Worm (Caenorhabditis elegans): ENCODE results near the gene plpp-1.1.

plpp-1.1 gene

ce11 chrII:3927943-3928393 lies at the start of gene plpp-1.1:
TSS of gene plpp-1.1 (minus strand) at chrII:3927993.
- TF ChIP-seq pes-1 (GFP tag; IDR thresholded peaks at IDR 0.05) (no peak; the same call in 1 of the 2 replicates), scrt-1 (GFP tag; IDR thresholded peaks at IDR 0.05) (no peak), aly-1 (tag; optimal IDR thresholded peaks at IDR 0.05) (no peak), hnd-1 (tag; optimal IDR thresholded peaks at IDR 0.05) (no peak), B0310.2 (tag; optimal IDR thresholded peaks at IDR 0.05) (no peak), flt-1 (GFP tag; IDR thresholded peaks at IDR 0.05) (no peak), tbx-11 (GFP tag; IDR thresholded peaks at IDR 0.05) (no peak), ama-1 (optimal IDR thresholded peaks at IDR 0.05) (no peak), F13C5.2 (tag; optimal IDR thresholded peaks at IDR 0.05) (no peak), hmbx-1 (tag; optimal IDR thresholded peaks at IDR 0.05) (no peak), sea-1 (GFP tag; conservative IDR thresholded peaks at IDR 0.05) (no peak)

- no peak for TF ChIP-seq ceh-36 (tag; optimal IDR thresholded peaks at IDR 0.05)
- TF ChIP-seq hnd-1 (tag; optimal IDR thresholded peaks at IDR 0.05), result no peak
- no peak for TF ChIP-seq hmbx-1 (tag; optimal IDR thresholded peaks at IDR 0.05)
- no peak for TF ChIP-seq hmg-4 (GFP tag; optimal IDR thresholded peaks at IDR 0.05)
- TF ChIP-seq aly-1 (tag; optimal IDR thresholded peaks at IDR 0.05), result no peak
- TF ChIP-seq ama-1 (optimal IDR thresholded peaks at IDR 0.05), result no peak
- no peak for TF ChIP-seq scrt-1 (GFP tag; IDR thresholded peaks at IDR 0.05)
- TF ChIP-seq F13C5.2 (tag; optimal IDR thresholded peaks at IDR 0.05), result no peak
- no peak for TF ChIP-seq ceh-13 (GFP tag; optimal IDR thresholded peaks at IDR 0.05)
- TF ChIP-seq pes-1 (GFP tag; IDR thresholded peaks at IDR 0.05), result no peak
- no peak for TF ChIP-seq B0310.2 (tag; optimal IDR thresholded peaks at IDR 0.05)
- TF ChIP-seq tbx-37 (GFP tag; conservative IDR thresholded peaks at IDR 0.05), result no peak
- no peak for TF ChIP-seq flt-1 (GFP tag; IDR thresholded peaks at IDR 0.05)
- no peak for TF ChIP-seq tbx-11 (GFP tag; IDR thresholded peaks at IDR 0.05)
- no peak for TF ChIP-seq ets-7 (tag; optimal IDR thresholded peaks at IDR 0.05)
Measured at ce11 chrII:3975942-3976341, 48.1 kb upstream of the plpp-1.1 start, which contains the start of gene dos-2. TSS of gene dos-2 (plus strand) at chrII:3976242.

ce11 chrII:3974953-3975352 lies 47.2 kb upstream of the plpp-1.1 start, which contains the start of gene cank-26:
TSS of gene cank-26 (minus strand) at chrII:3975065.
- TF ChIP-seq ets-7 (tag; optimal IDR thresholded peaks at IDR 0.05) (no peak), F13C5.2 (tag; optimal IDR thresholded peaks at IDR 0.05) (no peak), scrt-1 (GFP tag; IDR thresholded peaks at IDR 0.05) (no peak), pes-1 (GFP tag; IDR thresholded peaks at IDR 0.05) (no peak), ama-1 (optimal IDR thresholded peaks at IDR 0.05) (no peak), sea-1 (GFP tag; conservative IDR thresholded peaks at IDR 0.05) (no peak), ceh-13 (GFP tag; optimal IDR thresholded peaks at IDR 0.05) (no peak), flt-1 (GFP tag; IDR thresholded peaks at IDR 0.05) (no peak)

- no peak for TF ChIP-seq B0310.2 (tag; optimal IDR thresholded peaks at IDR 0.05)
- TF ChIP-seq hmbx-1 (tag; optimal IDR thresholded peaks at IDR 0.05), result no peak
- TF ChIP-seq ceh-36 (tag; optimal IDR thresholded peaks at IDR 0.05), result no peak
- TF ChIP-seq pes-1 (GFP tag; IDR thresholded peaks at IDR 0.05), result no peak
- no peak for TF ChIP-seq sea-1 (GFP tag; conservative IDR thresholded peaks at IDR 0.05)
- TF ChIP-seq hnd-1 (tag; optimal IDR thresholded peaks at IDR 0.05), result no peak
- no peak for TF ChIP-seq ceh-13 (GFP tag; optimal IDR thresholded peaks at IDR 0.05)
- TF ChIP-seq flt-1 (GFP tag; IDR thresholded peaks at IDR 0.05), result no peak
- TF ChIP-seq tbx-11 (GFP tag; IDR thresholded peaks at IDR 0.05), result no peak
- TF ChIP-seq ama-1 (optimal IDR thresholded peaks at IDR 0.05), result no peak
- no peak for TF ChIP-seq tra-4 (tag; optimal IDR thresholded peaks at IDR 0.05)
Measured at ce11 chrII:3972153-3972552, 44.4 kb upstream of the plpp-1.1 start, which contains the start of gene K10G6.9. TSS of gene K10G6.9 (plus strand) at chrII:3972262.

ce11 chrII:3968808-3969207 lies 41.0 kb upstream of the plpp-1.1 start:
- TF ChIP-seq tra-4 (tag; optimal IDR thresholded peaks at IDR 0.05), result no peak
- no peak for TF ChIP-seq ama-1 (optimal IDR thresholded peaks at IDR 0.05)
- 0 out of 2 replicates have a peak, but pooled peaks have one; percentile 12 for TF ChIP-seq tbx-37 (GFP tag; conservative IDR thresholded peaks at IDR 0.05)
- TF ChIP-seq sea-1 (GFP tag; conservative IDR thresholded peaks at IDR 0.05), result no peak
- no peak for TF ChIP-seq hmbx-1 (tag; optimal IDR thresholded peaks at IDR 0.05)
- peak; percentile 41 for TF ChIP-seq aly-1 (tag; optimal IDR thresholded peaks at IDR 0.05)

- no peak for TF ChIP-seq tbx-37 (GFP tag; conservative IDR thresholded peaks at IDR 0.05)
- peak; percentile 39; the same call in 1 of the 2 replicates for TF ChIP-seq pes-1 (GFP tag; IDR thresholded peaks at IDR 0.05)
- TF ChIP-seq B0310.2 (tag; optimal IDR thresholded peaks at IDR 0.05), result no peak
- no peak for TF ChIP-seq tra-4 (tag; optimal IDR thresholded peaks at IDR 0.05)
- TF ChIP-seq ets-7 (tag; optimal IDR thresholded peaks at IDR 0.05), result no peak
Measured at ce11 chrII:3968070-3968469, 40.3 kb upstream of the plpp-1.1 start.

ce11 chrII:3967061-3967460 lies 39.3 kb upstream of the plpp-1.1 start:
- TF ChIP-seq scrt-1 (GFP tag; IDR thresholded peaks at IDR 0.05) (no peak), sea-1 (GFP tag; conservative IDR thresholded peaks at IDR 0.05) (no peak), hmbx-1 (tag; optimal IDR thresholded peaks at IDR 0.05) (no peak), pes-1 (GFP tag; IDR thresholded peaks at IDR 0.05) (no peak), tbx-37 (GFP tag; conservative IDR thresholded peaks at IDR 0.05) (no peak), hnd-1 (tag; optimal IDR thresholded peaks at IDR 0.05) (no peak), ama-1 (optimal IDR thresholded peaks at IDR 0.05) (no peak), flt-1 (GFP tag; IDR thresholded peaks at IDR 0.05) (no peak), tra-4 (tag; optimal IDR thresholded peaks at IDR 0.05) (no peak), ets-7 (tag; optimal IDR thresholded peaks at IDR 0.05) (no peak), ceh-36 (tag; optimal IDR thresholded peaks at IDR 0.05) (no peak), hmg-4 (GFP tag; optimal IDR thresholded peaks at IDR 0.05) (no peak), ceh-13 (GFP tag; optimal IDR thresholded peaks at IDR 0.05) (no peak), tbx-11 (GFP tag; IDR thresholded peaks at IDR 0.05) (no peak), F13C5.2 (tag; optimal IDR thresholded peaks at IDR 0.05) (no peak), aly-1 (tag; optimal IDR thresholded peaks at IDR 0.05) (no peak), B0310.2 (tag; optimal IDR thresholded peaks at IDR 0.05) (no peak)

Data from whole organism, early embryonic.